Fruit fly (Drosophila melanogaster) S2 (cell line): ENCODE data around the gene CG15356.

ENCODE experiments used
- CG8478 ChIP-seq: fragments of >200 bp; optimal IDR thresholded peaks from 2 replicates; lab custom pipeline; 2018
- CTCF ChIP-seq, 2 experiments: fragments of >200 bp; optimal IDR thresholded peaks; 2 replicates each; lab custom pipeline; 2018

- no peak for TF ChIP-seq CG8478 (lab: Kevin White, UChicago)
- no peak for TF ChIP-seq CTCF (optimal IDR thresholded peaks at IDR 0.05; lab: Kevin White, UChicago)
Measured at dm6 chr2L:1945609-1946008, 34.9 kb downstream of the CG15356 start, which contains the start of gene CG15357.
